Fruit fly (Drosophila melanogaster) whole organism, pupa: Measurements from ENCODE around the gene gl.

Source experiments
- CG10348 ChIP-seq: fragments of 200-800 bp; sonication (Bioruptor generic); IDR thresholded peaks from 2 replicates; pipeline ENCODE4 v1.3.6; 2022; ENCODE audit warnings: missing biosample characterization, missing genetic modification characterization
- CG12605 ChIP-seq: fragments of 200-800 bp; sonication (Bioruptor generic); IDR thresholded peaks from 2 replicates; pipeline ENCODE4 v1.3.6; 2022; ENCODE audit warnings: missing biosample characterization, missing genetic modification characterization
- CG13204 ChIP-seq: fragments of 200-800 bp; sonication (Bioruptor generic); optimal IDR thresholded peaks from 2 replicates; lab custom pipeline; 2018; ENCODE audit warnings: missing biosample characterization, mild to moderate bottlenecking, missing genetic modification characterization, moderate library complexity
- CG14655 ChIP-seq: fragments of 200-800 bp; sonication (Bioruptor generic); optimal IDR thresholded peaks from 3 replicates; lab custom pipeline; 2017; ENCODE audit warnings: mild to moderate bottlenecking, missing biosample characterization, missing genetic modification reagents, missing genetic modification characterization
- CG15710 ChIP-seq: fragments of 200-800 bp; sonication (Bioruptor generic); optimal IDR thresholded peaks from 2 replicates; lab custom pipeline; 2018; ENCODE audit warnings: missing biosample characterization, mild to moderate bottlenecking, missing genetic modification characterization, moderate library complexity
- CG17806 ChIP-seq: fragments of 200-800 bp; sonication (Bioruptor generic); optimal IDR thresholded peaks from 2 replicates; lab custom pipeline; 2018; ENCODE audit warnings: missing biosample characterization, mild to moderate bottlenecking, missing genetic modification characterization, moderate library complexity
- CG32121 ChIP-seq: fragments of 200-800 bp; sonication (Bioruptor generic); IDR thresholded peaks from 2 replicates; pipeline ENCODE4 v1.3.6; 2022; ENCODE audit warnings: missing biosample characterization, missing genetic modification characterization
- CG4496 ChIP-seq: fragments of 200-800 bp; sonication (Bioruptor generic); IDR thresholded peaks from 3 replicates; pipeline ENCODE4 v1.3.6; 2022; ENCODE audit warnings: missing biosample characterization, missing genetic modification characterization
- CG8159 ChIP-seq: fragments of 200-800 bp; sonication (Bioruptor generic); optimal IDR thresholded peaks from 3 replicates; lab custom pipeline; 2018; ENCODE audit warnings: missing biosample characterization, mild to moderate bottlenecking, missing genetic modification characterization, moderate library complexity
- CG8301 ChIP-seq: fragments of 200-800 bp; sonication (Bioruptor generic); optimal IDR thresholded peaks from 2 replicates; lab custom pipeline; 2018; ENCODE audit warnings: missing biosample characterization, mild to moderate bottlenecking, missing genetic modification characterization
- CG9948 ChIP-seq: fragments of 200-800 bp; sonication (Bioruptor generic); optimal IDR thresholded peaks from 2 replicates; lab custom pipeline; 2018; ENCODE audit warnings: missing biosample characterization, mild to moderate bottlenecking, missing genetic modification characterization, moderate library complexity
- D1 ChIP-seq: fragments of 200-800 bp; sonication (Bioruptor generic); optimal IDR thresholded peaks from 2 replicates; lab custom pipeline; 2018; ENCODE audit warnings: missing biosample characterization, mild to moderate bottlenecking, missing genetic modification characterization, moderate library complexity
- EcR ChIP-seq: fragments of 200-800 bp; sonication (Bioruptor generic); optimal IDR thresholded peaks from 3 replicates; lab custom pipeline; 2019; ENCODE audit warnings: missing biosample characterization, missing genetic modification characterization, mild to moderate bottlenecking, moderate library complexity, missing genetic modification reagents
- Ets98B ChIP-seq: fragments of 200-800 bp; sonication (Bioruptor generic); IDR thresholded peaks from 2 replicates; pipeline ENCODE4 v1.3.6; 2022; ENCODE audit warnings: missing biosample characterization, missing genetic modification characterization
- Pif1A ChIP-seq: fragments of 200-800 bp; sonication (Bioruptor generic); optimal IDR thresholded peaks from 3 replicates; lab custom pipeline; 2016; ENCODE audit warnings: missing biosample characterization, missing genetic modification characterization
- Pif1B ChIP-seq: fragments of 200-800 bp; sonication (Bioruptor generic); optimal IDR thresholded peaks from 3 replicates; lab custom pipeline; 2016; ENCODE audit warnings: missing biosample characterization, missing genetic modification characterization
- Snoo ChIP-seq: fragments of 200-800 bp; sonication (Bioruptor generic); optimal IDR thresholded peaks from 3 replicates; lab custom pipeline; 2017; ENCODE audit warnings: missing biosample characterization, mild to moderate bottlenecking, missing genetic modification characterization, inconsistent platforms
- fd96Ca ChIP-seq: fragments of 200-800 bp; sonication (Bioruptor generic); IDR thresholded peaks from 3 replicates; pipeline ENCODE4 v1.3.6; 2022; ENCODE audit warnings: missing biosample characterization, missing genetic modification characterization
- gl ChIP-seq: fragments of 200-800 bp; sonication (Bioruptor generic); optimal IDR thresholded peaks from 2 replicates; lab custom pipeline; 2018; ENCODE audit warnings: missing biosample characterization, mild to moderate bottlenecking, missing genetic modification characterization
- rn ChIP-seq: fragments of 200-800 bp; sonication (Bioruptor generic); IDR thresholded peaks from 2 replicates; pipeline ENCODE4 v1.3.6; 2022; ENCODE audit warnings: missing biosample characterization, missing genetic modification characterization

Gene gl

dm6 chr3R:18365978-18366643, 6.4 kb downstream of the gl start, which contains the start of the genes WRNexo and Nup43:
WRNexo (minus strand) TSS chr3R:18366162.
Nup43 (plus strand) TSS chr3R:18366638.
- 0 out of 3 replicates have a peak, but pooled peaks have one; percentile 29 for TF ChIP-seq fd96Ca (GFP tag; lab: Robert Waterston, UW)
- TF ChIP-seq CG15710 (tag; lab: Kevin White, UChicago): peak; percentile 45
- no peak for TF ChIP-seq CG9948 (tag; lab: Kevin White, UChicago)
- peak; percentile 20 for TF ChIP-seq CG17806 (tag; lab: Kevin White, UChicago)
- peak; percentile 45 for TF ChIP-seq CG8159 (tag; lab: Kevin White, UChicago)
- TF ChIP-seq CG14655 (GFP tag; lab: Kevin White, UChicago): peak; percentile 47

dm6 chr3R:18361694-18362093, 10.8 kb downstream of the gl start, which contains the start of gene hmw:
hmw (plus strand) TSS chr3R:18361994.
- TF ChIP-seq Snoo (tag; lab: Kevin White, UChicago) (no peak), CG15710 (tag; lab: Kevin White, UChicago) (no peak), EcR (GFP tag; lab: Kevin White, UChicago) (no peak), CG17806 (tag; lab: Kevin White, UChicago) (no peak)

DNA sequence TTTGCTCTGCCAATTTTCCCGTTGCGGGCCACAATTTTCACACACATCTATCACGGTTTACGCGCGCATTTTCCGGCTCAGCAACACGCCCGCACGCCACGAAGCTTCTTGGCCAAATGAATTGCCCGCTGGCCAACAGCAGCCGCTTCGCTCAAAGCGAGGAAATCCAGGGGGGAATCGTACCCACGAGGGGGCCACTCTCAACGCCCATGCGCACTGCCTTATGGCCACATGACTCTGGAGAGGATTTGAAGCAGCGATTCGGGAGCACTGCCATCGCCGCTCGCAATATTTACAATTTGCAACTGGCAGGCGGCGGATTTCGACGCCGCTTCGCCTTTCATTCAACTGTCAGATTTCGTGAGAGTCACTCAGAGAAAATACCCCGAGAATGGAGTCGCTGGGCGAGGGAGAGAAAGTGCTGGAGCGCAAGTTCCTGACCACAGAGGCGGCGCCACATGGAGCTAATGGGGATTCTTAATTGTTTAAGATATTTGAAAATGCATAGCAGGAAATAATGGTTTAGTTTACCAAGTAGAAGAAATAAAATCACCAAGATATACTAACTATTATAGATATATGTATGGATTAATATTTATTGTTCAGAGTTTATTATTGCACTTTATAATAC, 11.8 kb downstream of the gl start, which contains the start of gene CG15803:
CG15803 (minus strand) TSS at position 99 of the 631 bp plus-strand sequence.
- TF ChIP-seq CG4496 (GFP tag; lab: Robert Waterston, UW): 0 out of 3 replicates have a peak, but pooled peaks have one; percentile 32
- TF ChIP-seq CG13204: peak; percentile 4
- no peak for TF ChIP-seq Ets98B (GFP tag; lab: Robert Waterston, UW)

dm6 chr3R:18355781-18356180, 16.8 kb downstream of the gl start:
- TF ChIP-seq CG32121 (GFP tag; lab: Robert Waterston, UW) (no peak), EcR (GFP tag; lab: Kevin White, UChicago) (no peak), CG17806 (tag; lab: Kevin White, UChicago) (no peak), Pif1B (GFP tag; lab: Kevin White, UChicago) (no peak), CG8301 (tag; lab: Kevin White, UChicago) (no peak), CG9948 (tag; lab: Kevin White, UChicago) (no peak), gl (tag; lab: Kevin White, UChicago) (no peak), Ets98B (GFP tag; lab: Robert Waterston, UW) (no peak), CG12605 (GFP tag; lab: Robert Waterston, UW) (no peak), CG8159 (tag; lab: Kevin White, UChicago) (no peak)

DNA sequence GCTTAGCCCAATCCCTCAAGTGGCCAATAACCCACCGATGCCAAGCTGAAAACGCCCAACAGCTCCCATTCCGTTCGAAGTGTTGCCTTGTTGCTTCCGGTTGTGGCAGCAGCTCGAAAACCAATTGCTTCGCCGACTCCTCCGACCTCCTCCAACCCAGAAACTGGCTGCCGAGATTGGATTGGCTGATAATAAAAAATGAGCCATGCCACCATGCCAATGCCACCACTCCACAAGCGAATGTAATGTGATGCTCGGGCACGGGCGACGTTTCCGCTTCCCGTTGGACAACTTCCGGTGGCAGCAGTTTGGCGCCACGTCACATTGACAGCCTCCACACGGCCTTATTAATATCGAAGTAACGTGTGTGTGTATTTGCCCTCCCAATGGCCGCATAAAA, 34.0 kb downstream of the gl start:
- no peak for TF ChIP-seq Pif1B (GFP tag; lab: Kevin White, UChicago)
- TF ChIP-seq gl (tag; lab: Kevin White, UChicago): no peak
- no peak for TF ChIP-seq CG32121 (GFP tag; lab: Robert Waterston, UW)
- no peak for TF ChIP-seq Snoo (tag; lab: Kevin White, UChicago)
- TF ChIP-seq CG15710 (tag; lab: Kevin White, UChicago): no peak
- TF ChIP-seq Pif1A: no peak
- TF ChIP-seq CG4496 (GFP tag; lab: Robert Waterston, UW): no peak
- TF ChIP-seq CG13204: no peak
- TF ChIP-seq CG12605 (GFP tag; lab: Robert Waterston, UW): no peak
- no peak for TF ChIP-seq CG8301 (tag; lab: Kevin White, UChicago)
- TF ChIP-seq CG14655 (GFP tag; lab: Kevin White, UChicago): no peak
- no peak for TF ChIP-seq CG8159 (tag; lab: Kevin White, UChicago)
- TF ChIP-seq CG9948 (tag; lab: Kevin White, UChicago): no peak
- no peak for TF ChIP-seq D1 (tag; lab: Kevin White, UChicago)
- no peak for TF ChIP-seq EcR (GFP tag; lab: Kevin White, UChicago)
- no peak for TF ChIP-seq CG17806 (tag; lab: Kevin White, UChicago)
- no peak for TF ChIP-seq fd96Ca (GFP tag; lab: Robert Waterston, UW)
- TF ChIP-seq rn (GFP tag; lab: Robert Waterston, UW): no peak
- TF ChIP-seq CG10348 (GFP tag; lab: Robert Waterston, UW): no peak

DNA sequence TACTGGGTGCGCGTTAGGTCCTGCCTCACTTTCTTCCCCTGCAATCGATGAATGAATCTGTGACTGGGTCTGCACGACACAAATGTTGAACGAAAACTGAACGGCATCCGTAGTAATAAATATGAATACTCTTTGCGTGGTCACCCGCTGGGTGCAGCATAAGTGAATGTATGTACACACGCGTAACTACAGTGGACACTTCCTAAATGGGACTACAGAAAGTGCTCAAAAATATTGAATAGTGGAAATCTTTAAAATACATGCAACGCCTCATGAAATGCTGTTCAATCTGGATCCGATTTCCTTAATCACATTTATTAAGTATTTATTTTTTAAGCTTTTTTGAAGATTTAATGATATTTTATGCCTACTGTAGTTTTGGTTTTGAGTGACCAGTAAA, 43.7 kb downstream of the gl start, which contains the start of gene naz:
naz (minus strand) TSS at position 101 of the 400 bp plus-strand sequence.
- TF ChIP-seq CG8301 (tag; lab: Kevin White, UChicago) (no peak), CG14655 (GFP tag; lab: Kevin White, UChicago) (peak; percentile 5)
